Worm (Caenorhabditis elegans) whole organism, L1 larva: Measurements from ENCODE around the gene C37C3.1.

Experiments used
- ceh-8 ChIP-seq: fragments of 200-800 bp; sonication (Bioruptor generic); optimal IDR thresholded peaks from 2 replicates; lab custom pipeline; 2018; ENCODE audit warnings: mild to moderate bottlenecking, missing genetic modification characterization, moderate library complexity, missing compliant biosample characterization
- nhr-237 ChIP-seq: fragments of 150-350 bp; optimal IDR thresholded peaks from 2 replicates; lab custom pipeline; 2014; ENCODE audit warnings: missing biosample characterization, missing genetic modification characterization
- nhr-90 ChIP-seq: sonication (generic microtip); optimal IDR thresholded peaks from 2 replicates; lab custom pipeline; 2016; ENCODE audit warnings: mild to moderate bottlenecking, missing genetic modification characterization, missing compliant biosample characterization; ENCODE audit not compliant: poor library complexity
- skn-1 ChIP-seq: fragments of 150-350 bp; optimal IDR thresholded peaks from 2 replicates; lab custom pipeline; 2014; ENCODE audit warnings: missing biosample characterization, missing genetic modification characterization
- unc-30 ChIP-seq: sonication (generic microtip); optimal IDR thresholded peaks from 2 replicates; lab custom pipeline; 2017; ENCODE audit warnings: missing biosample characterization, missing genetic modification characterization

DNA sequence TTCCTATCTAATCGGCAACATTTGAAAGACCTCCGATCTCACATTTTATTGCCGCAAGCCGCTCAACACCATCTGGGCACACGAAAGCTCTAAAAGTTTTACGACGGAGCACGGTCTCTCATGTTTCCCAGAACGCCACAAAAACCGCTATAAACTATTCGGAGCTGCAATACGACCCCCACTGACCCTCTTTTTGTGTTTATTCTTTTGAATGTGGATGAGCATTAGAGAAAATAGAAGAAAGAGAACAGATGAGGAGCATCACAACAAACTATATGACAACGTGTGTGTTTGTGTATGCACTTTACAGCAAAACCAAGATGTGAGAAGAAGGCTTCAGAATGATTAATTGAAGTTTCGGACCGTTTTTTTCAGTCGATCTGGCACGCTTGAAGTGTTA, 33.6 kb upstream of the C37C3.1 start:
- TF ChIP-seq unc-30 (no peak), nhr-90 (tag; lab: Kevin White, UChicago) (no peak), ceh-8 (no peak), nhr-237 (tag; lab: Kevin White, UChicago) (no peak), skn-1 (tag; lab: Kevin White, UChicago) (no peak)
